Worm (Caenorhabditis elegans): ENCODE results near the gene str-115.

ce11 chrV:11304879-11305278 lies 36.0 kb downstream of the str-115 start, which contains the start of gene srh-45:
- TF ChIP-seq nhr-11 (tag; optimal IDR thresholded peaks at IDR 0.05) (no peak), hlh-30 (tag; optimal IDR thresholded peaks at IDR 0.05; ENCODE audit: insufficient read depth) (no peak), sox-2 (GFP tag; IDR thresholded peaks at IDR 0.05) (no peak), mec-3 (tag; optimal IDR thresholded peaks at IDR 0.05; ENCODE audit: borderline replicate concordance) (no peak), ama-1 (optimal IDR thresholded peaks at IDR 0.05) (no peak), unc-55 (GFP tag; optimal IDR thresholded peaks at IDR 0.05) (no peak), ets-4 (tag; optimal IDR thresholded peaks at IDR 0.05) (no peak), pros-1 (tag; optimal IDR thresholded peaks at IDR 0.05) (no peak), ceh-24 (tag; optimal IDR thresholded peaks at IDR 0.05) (no peak), tbx-2 (tag; optimal IDR thresholded peaks at IDR 0.05) (no peak), nfya-1 (tag; optimal IDR thresholded peaks at IDR 0.05) (no peak), fkh-6 (tag; optimal IDR thresholded peaks at IDR 0.05) (no peak), elt-2 (tag; optimal IDR thresholded peaks at IDR 0.05) (no peak), pag-3 (tag; optimal IDR thresholded peaks at IDR 0.05; ENCODE audit: borderline replicate concordance) (no peak)
